1 fruit fly cellular context compared by ENCODE assay signal in genomic region chr3L:15771565-15771964, dm6.
TF ChIP-seq lines count a peak whose summit lies in the region.

No protein-coding gene starts in this region.

TF ChIP-seq in whole organism, embryonic, 481 proteins besides CTCF, POLR2A, EP300 and RAD21 (continued from another document and continues in another):
- no peak for TF ChIP-seq Oli (tag; optimal IDR thresholded peaks at IDR 0.05; lab: Kevin White, UChicago)
- no peak for TF ChIP-seq ken (GFP tag; IDR thresholded peaks at IDR 0.05; lab: Robert Waterston, UW)
- no peak for TF ChIP-seq jing (GFP tag; optimal IDR thresholded peaks at IDR 0.05; lab: Kevin White, UChicago)
- peak; percentile 18; the same call in 1 of the 2 replicates for TF ChIP-seq Xrp1 (GFP tag; IDR thresholded peaks at IDR 0.05; lab: Robert Waterston, UW)
- no peak for TF ChIP-seq mirr (GFP tag; optimal IDR thresholded peaks at IDR 0.05; lab: Kevin White, UChicago)
- TF ChIP-seq sens (GFP tag; lab: Kevin White, UChicago) = peak; percentile 68
- no peak for TF ChIP-seq sim (GFP tag; IDR thresholded peaks at IDR 0.05; lab: Robert Waterston, UW)
- TF ChIP-seq NfI (GFP tag; optimal IDR thresholded peaks at IDR 0.05; lab: Kevin White, UChicago) = no peak
- TF ChIP-seq CG14710 (tag; optimal IDR thresholded peaks at IDR 0.05; lab: Kevin White, UChicago) = no peak
- TF ChIP-seq Max (GFP tag; optimal IDR thresholded peaks at IDR 0.05; lab: Kevin White, UChicago) = no peak
- TF ChIP-seq CG11085 (GFP tag; IDR thresholded peaks at IDR 0.05; lab: Robert Waterston, UW) = no peak
- TF ChIP-seq nmo (GFP tag; optimal IDR thresholded peaks at IDR 0.05; lab: Kevin White, UChicago) = no peak
- TF ChIP-seq tna (GFP tag; IDR thresholded peaks at IDR 0.05; lab: Robert Waterston, UW; ENCODE audit: partially characterized antibody) = no peak
- peak; percentile 3 for TF ChIP-seq CG18262 (tag; optimal IDR thresholded peaks at IDR 0.05; lab: Kevin White, UChicago)
- TF ChIP-seq Sin3A (optimal IDR thresholded peaks at IDR 0.05; lab: Kevin White, UChicago) = no peak
- no peak for TF ChIP-seq klu (GFP tag; IDR thresholded peaks at IDR 0.05; lab: Robert Waterston, UW)
- TF ChIP-seq CG13624 (GFP tag; optimal IDR thresholded peaks at IDR 0.05; lab: Kevin White, UChicago) = no peak
- no peak for TF ChIP-seq Lim3 (GFP tag; IDR thresholded peaks at IDR 0.05; lab: Robert Waterston, UW)
- TF ChIP-seq Xbp1 (GFP tag; optimal IDR thresholded peaks at IDR 0.05; lab: Kevin White, UChicago) = no peak
- TF ChIP-seq CG4854 (GFP tag; optimal IDR thresholded peaks at IDR 0.05; lab: Kevin White, UChicago) = no peak
- TF ChIP-seq repo (GFP tag; optimal IDR thresholded peaks at IDR 0.05; lab: Kevin White, UChicago) = no peak
- TF ChIP-seq CG15696 (tag; optimal IDR thresholded peaks at IDR 0.05; lab: Kevin White, UChicago) = no peak
- no peak for TF ChIP-seq ind (GFP tag; optimal IDR thresholded peaks at IDR 0.05; lab: Kevin White, UChicago)
- TF ChIP-seq YL-1 (GFP tag; optimal IDR thresholded peaks at IDR 0.05; lab: Kevin White, UChicago) = no peak
- no peak for TF ChIP-seq HHEX (GFP tag; optimal IDR thresholded peaks at IDR 0.05; lab: Kevin White, UChicago)
- peak; percentile 41 for TF ChIP-seq CG18599 (GFP tag; optimal IDR thresholded peaks at IDR 0.05; lab: Kevin White, UChicago)
- TF ChIP-seq dati (GFP tag; IDR thresholded peaks at IDR 0.05; lab: Robert Waterston, UW) = no peak
- no peak for TF ChIP-seq CG1647 (GFP tag; optimal IDR thresholded peaks at IDR 0.05; lab: Kevin White, UChicago)
- peak; percentile 22 for TF ChIP-seq grau (tag; optimal IDR thresholded peaks at IDR 0.05; lab: Kevin White, UChicago)
- TF ChIP-seq CG3407 (GFP tag; optimal IDR thresholded peaks at IDR 0.05; lab: Kevin White, UChicago) = no peak
- no peak for TF ChIP-seq CG15073 (GFP tag; optimal IDR thresholded peaks at IDR 0.05; lab: Kevin White, UChicago)
- TF ChIP-seq oc (tag; optimal IDR thresholded peaks at IDR 0.05; lab: Kevin White, UChicago) = no peak
- TF ChIP-seq CG6791 (GFP tag; IDR thresholded peaks at IDR 0.05; lab: Robert Waterston, UW; ENCODE audit: partially characterized antibody) = no peak
- TF ChIP-seq CG11456 (GFP tag; IDR thresholded peaks at IDR 0.05; lab: Robert Waterston, UW) = no peak
- TF ChIP-seq fd3F (GFP tag; optimal IDR thresholded peaks at IDR 0.05; lab: Kevin White, UChicago) = no peak
- TF ChIP-seq bcd (GFP tag; optimal IDR thresholded peaks at IDR 0.05; lab: Kevin White, UChicago) = no peak
- no peak for TF ChIP-seq salm (tag; optimal IDR thresholded peaks at IDR 0.05; lab: Kevin White, UChicago)
- TF ChIP-seq so (GFP tag; IDR thresholded peaks at IDR 0.05; lab: Robert Waterston, UW) = no peak
- TF ChIP-seq crc (GFP tag; optimal IDR thresholded peaks at IDR 0.05; lab: Kevin White, UChicago) = no peak
- TF ChIP-seq Atf-2 (GFP tag; optimal IDR thresholded peaks at IDR 0.05; lab: Kevin White, UChicago) = no peak
- no peak for TF ChIP-seq Scr (GFP tag; IDR thresholded peaks at IDR 0.05; lab: Robert Waterston, UW; ENCODE audit: partially characterized antibody)
- TF ChIP-seq CG9437 (GFP tag; optimal IDR thresholded peaks at IDR 0.05; lab: Kevin White, UChicago) = no peak
- TF ChIP-seq CG2712 (tag; optimal IDR thresholded peaks at IDR 0.05; lab: Kevin White, UChicago) = peak; percentile 16
- no peak for TF ChIP-seq CG17361 (GFP tag; IDR thresholded peaks at IDR 0.05; lab: Robert Waterston, UW)
- no peak for TF ChIP-seq Antp (GFP tag; optimal IDR thresholded peaks at IDR 0.05; lab: Kevin White, UChicago)
- TF ChIP-seq gro (GFP tag; optimal IDR thresholded peaks at IDR 0.05; lab: Kevin White, UChicago) = no peak
- no peak for TF ChIP-seq CG3163 (GFP tag; optimal IDR thresholded peaks at IDR 0.05; lab: Kevin White, UChicago)
- TF ChIP-seq yki (optimal IDR thresholded peaks at IDR 0.05; lab: Kevin White, UChicago) = no peak
- no peak for TF ChIP-seq Dfd (GFP tag; optimal IDR thresholded peaks at IDR 0.05; lab: Kevin White, UChicago)
- peak; percentile 27 for TF ChIP-seq CG7839 (tag; optimal IDR thresholded peaks at IDR 0.05; lab: Kevin White, UChicago)
- TF ChIP-seq CG1603 (tag; optimal IDR thresholded peaks at IDR 0.05; lab: Kevin White, UChicago) = no peak
- no peak for TF ChIP-seq CG34422 (GFP tag; IDR thresholded peaks at IDR 0.05; lab: Robert Waterston, UW)
- no peak for TF ChIP-seq CG15011 (GFP tag; optimal IDR thresholded peaks at IDR 0.05; lab: Kevin White, UChicago)
- no peak for TF ChIP-seq Vsx1 (GFP tag; optimal IDR thresholded peaks at IDR 0.05; lab: Kevin White, UChicago)
- TF ChIP-seq CG7357 (GFP tag; IDR thresholded peaks at IDR 0.05; lab: Robert Waterston, UW) = 0 out of 3 replicates have a peak, but pooled peaks have one; percentile 19
- no peak for TF ChIP-seq CG32767 (GFP tag; IDR thresholded peaks at IDR 0.05; lab: Robert Waterston, UW)
- no peak for TF ChIP-seq Bteb2 (GFP tag; optimal IDR thresholded peaks at IDR 0.05; lab: Kevin White, UChicago)
- TF ChIP-seq CG14667 (GFP tag; IDR thresholded peaks at IDR 0.05; lab: Robert Waterston, UW) = no peak
- no peak for TF ChIP-seq CG15269 (tag; optimal IDR thresholded peaks at IDR 0.05; lab: Kevin White, UChicago)
- no peak for TF ChIP-seq zf30C (GFP tag; optimal IDR thresholded peaks at IDR 0.05; lab: Kevin White, UChicago)
- no peak for TF ChIP-seq tap (tag; optimal IDR thresholded peaks at IDR 0.05; lab: Kevin White, UChicago)
- no peak for TF ChIP-seq Stat92E (GFP tag; optimal IDR thresholded peaks at IDR 0.05; lab: Kevin White, UChicago)
- TF ChIP-seq caup (GFP tag; optimal IDR thresholded peaks at IDR 0.05; lab: Kevin White, UChicago; ENCODE audit: severe bottlenecking) = no peak
- TF ChIP-seq Optix (GFP tag; IDR thresholded peaks at IDR 0.05; lab: Robert Waterston, UW) = no peak
- no peak for TF ChIP-seq B-H2 (GFP tag; optimal IDR thresholded peaks at IDR 0.05; lab: Kevin White, UChicago)
- no peak for TF ChIP-seq CG43689 (GFP tag; IDR thresholded peaks at IDR 0.05; lab: Robert Waterston, UW)
- no peak for TF ChIP-seq CoRest (tag; optimal IDR thresholded peaks at IDR 0.05; lab: Kevin White, UChicago)
- TF ChIP-seq pzg (GFP tag; optimal IDR thresholded peaks at IDR 0.05; lab: Kevin White, UChicago) = no peak
- TF ChIP-seq CG17359 (tag; optimal IDR thresholded peaks at IDR 0.05; lab: Kevin White, UChicago) = peak; percentile 2
- no peak for TF ChIP-seq ATbp (GFP tag; optimal IDR thresholded peaks at IDR 0.05; lab: Kevin White, UChicago)
- TF ChIP-seq CG4404 (GFP tag; IDR thresholded peaks at IDR 0.05; lab: Robert Waterston, UW) = peak; percentile 24; the same call in 1 of the 2 replicates
- peak; percentile 18 for TF ChIP-seq Fer1 (GFP tag; optimal IDR thresholded peaks at IDR 0.05; lab: Kevin White, UChicago)
- peak; percentile 44 for TF ChIP-seq CG11504 (tag; optimal IDR thresholded peaks at IDR 0.05; lab: Kevin White, UChicago)
- TF ChIP-seq crol (GFP tag; IDR thresholded peaks at IDR 0.05; lab: Robert Waterston, UW) = no peak
- TF ChIP-seq Ptx1 (GFP tag; IDR thresholded peaks at IDR 0.05; lab: Robert Waterston, UW) = 0 out of 2 replicates have a peak, but pooled peaks have one; percentile 13
- TF ChIP-seq CG13287 (GFP tag; IDR thresholded peaks at IDR 0.05; lab: Robert Waterston, UW; ENCODE audit: partially characterized antibody) = no peak
- no peak for TF ChIP-seq maf-S (GFP tag; optimal IDR thresholded peaks at IDR 0.05; lab: Kevin White, UChicago)
- no peak for TF ChIP-seq en (GFP tag; optimal IDR thresholded peaks at IDR 0.05; lab: Kevin White, UChicago)
- TF ChIP-seq CG2120 (GFP tag; optimal IDR thresholded peaks at IDR 0.05; lab: Kevin White, UChicago) = peak; percentile 18
- TF ChIP-seq CG2678 (tag; optimal IDR thresholded peaks at IDR 0.05; lab: Kevin White, UChicago) = peak; percentile 28
- TF ChIP-seq bab2 (GFP tag; optimal IDR thresholded peaks at IDR 0.05; lab: Kevin White, UChicago) = no peak
- no peak for TF ChIP-seq CG2202 (tag; optimal IDR thresholded peaks at IDR 0.05; lab: Kevin White, UChicago)
- TF ChIP-seq Oaz (GFP tag; IDR thresholded peaks at IDR 0.05; lab: Robert Waterston, UW) = no peak
- TF ChIP-seq ftz-f1 (GFP tag; optimal IDR thresholded peaks at IDR 0.05; lab: Kevin White, UChicago) = no peak
- no peak for TF ChIP-seq CG6765 (GFP tag; optimal IDR thresholded peaks at IDR 0.05; lab: Kevin White, UChicago)
- TF ChIP-seq seq (GFP tag; IDR thresholded peaks at IDR 0.05; lab: Robert Waterston, UW) = no peak
- TF ChIP-seq CG9609 (GFP tag; optimal IDR thresholded peaks at IDR 0.05; lab: Kevin White, UChicago) = no peak
- no peak for TF ChIP-seq CG10366 (GFP tag; IDR thresholded peaks at IDR 0.05; lab: Robert Waterston, UW)
- TF ChIP-seq Bdp1 (GFP tag; optimal IDR thresholded peaks at IDR 0.05; lab: Kevin White, UChicago) = no peak
- no peak for TF ChIP-seq Meics (GFP tag; optimal IDR thresholded peaks at IDR 0.05; lab: Kevin White, UChicago)
- TF ChIP-seq HmgZ (tag; optimal IDR thresholded peaks at IDR 0.05; lab: Kevin White, UChicago) = no peak
- TF ChIP-seq CG31388 (GFP tag; optimal IDR thresholded peaks at IDR 0.05; lab: Kevin White, UChicago) = no peak
- TF ChIP-seq CG7928 (GFP tag; optimal IDR thresholded peaks at IDR 0.05; lab: Kevin White, UChicago) = no peak
- TF ChIP-seq CG31441 (GFP tag; IDR thresholded peaks at IDR 0.05; lab: Robert Waterston, UW) = 0 out of 2 replicates have a peak, but pooled peaks have one; percentile 18
- no peak for TF ChIP-seq E2f2 (GFP tag; IDR thresholded peaks at IDR 0.05; lab: Robert Waterston, UW)
- TF ChIP-seq CG12769 (tag; optimal IDR thresholded peaks at IDR 0.05; lab: Kevin White, UChicago) = no peak
- peak; percentile 46 for TF ChIP-seq lab (GFP tag; optimal IDR thresholded peaks at IDR 0.05; lab: Kevin White, UChicago)
- no peak for TF ChIP-seq CG2199 (GFP tag; IDR thresholded peaks at IDR 0.05; lab: Robert Waterston, UW)
- TF ChIP-seq bsh (GFP tag; optimal IDR thresholded peaks at IDR 0.05; lab: Kevin White, UChicago) = no peak
- TF ChIP-seq gem (tag; optimal IDR thresholded peaks at IDR 0.05; lab: Kevin White, UChicago) = peak; percentile 38
- TF ChIP-seq CG3995 (GFP tag; optimal IDR thresholded peaks at IDR 0.05; lab: Kevin White, UChicago) = no peak
- TF ChIP-seq knrl (GFP tag; IDR thresholded peaks at IDR 0.05; lab: Robert Waterston, UW; ENCODE audit: partially characterized antibody) = no peak
- TF ChIP-seq ham (GFP tag; IDR thresholded peaks at IDR 0.05; lab: Robert Waterston, UW) = no peak
- no peak for TF ChIP-seq CkIIα-i1 (GFP tag; IDR thresholded peaks at IDR 0.05; lab: Robert Waterston, UW)
- TF ChIP-seq Hmr (GFP tag; optimal IDR thresholded peaks at IDR 0.05; lab: Kevin White, UChicago) = peak; percentile 26
- no peak for TF ChIP-seq CG6654 (GFP tag; optimal IDR thresholded peaks at IDR 0.05; lab: Kevin White, UChicago)
- TF ChIP-seq sqz (GFP tag; optimal IDR thresholded peaks at IDR 0.05; lab: Kevin White, UChicago) = no peak
- TF ChIP-seq kni (GFP tag; optimal IDR thresholded peaks at IDR 0.05; lab: Kevin White, UChicago) = no peak
- no peak for TF ChIP-seq CG12659 (GFP tag; optimal IDR thresholded peaks at IDR 0.05; lab: Kevin White, UChicago)
- TF ChIP-seq Myb (GFP tag; optimal IDR thresholded peaks at IDR 0.05; lab: Kevin White, UChicago) = no peak
- TF ChIP-seq CG13296 (GFP tag; optimal IDR thresholded peaks at IDR 0.05; lab: Kevin White, UChicago) = no peak
- TF ChIP-seq CG10431 (GFP tag; optimal IDR thresholded peaks at IDR 0.05; lab: Kevin White, UChicago) = no peak
- no peak for TF ChIP-seq CG12942 (GFP tag; optimal IDR thresholded peaks at IDR 0.05; lab: Kevin White, UChicago)
- peak; percentile 10 for TF ChIP-seq CG9727 (GFP tag; optimal IDR thresholded peaks at IDR 0.05; lab: Kevin White, UChicago)
- TF ChIP-seq Hand (GFP tag; optimal IDR thresholded peaks at IDR 0.05; lab: Kevin White, UChicago) = peak; percentile 3
- TF ChIP-seq CG1832 (GFP tag; optimal IDR thresholded peaks at IDR 0.05; lab: Kevin White, UChicago) = no peak
- TF ChIP-seq Ada2b (GFP tag; IDR thresholded peaks at IDR 0.05; lab: Robert Waterston, UW) = no peak
- TF ChIP-seq CG3281 (GFP tag; optimal IDR thresholded peaks at IDR 0.05; lab: Kevin White, UChicago) = peak; percentile 48
- peak; percentile 37 for TF ChIP-seq dmrt99B (tag; optimal IDR thresholded peaks at IDR 0.05; lab: Kevin White, UChicago)
- no peak for TF ChIP-seq vfl (GFP tag; optimal IDR thresholded peaks at IDR 0.05; lab: Kevin White, UChicago)
- no peak for TF ChIP-seq Deaf1 (tag; optimal IDR thresholded peaks at IDR 0.05; lab: Kevin White, UChicago)
- no peak for TF ChIP-seq ci (GFP tag; IDR thresholded peaks at IDR 0.05; lab: Robert Waterston, UW)
- TF ChIP-seq Dad (GFP tag; optimal IDR thresholded peaks at IDR 0.05; lab: Kevin White, UChicago) = no peak
- TF ChIP-seq her (GFP tag; optimal IDR thresholded peaks at IDR 0.05; lab: Kevin White, UChicago) = no peak
- TF ChIP-seq CG10321 (GFP tag; IDR thresholded peaks at IDR 0.05; lab: Robert Waterston, UW) = no peak
- peak; percentile 10 for TF ChIP-seq unpg (GFP tag; optimal IDR thresholded peaks at IDR 0.05; lab: Kevin White, UChicago)
- no peak for TF ChIP-seq CG16815 (GFP tag; optimal IDR thresholded peaks at IDR 0.05; lab: Kevin White, UChicago)
- TF ChIP-seq Mad (GFP tag; optimal IDR thresholded peaks at IDR 0.05; lab: Kevin White, UChicago) = no peak
- TF ChIP-seq zfh1 (GFP tag; IDR thresholded peaks at IDR 0.05; lab: Robert Waterston, UW) = peak; percentile 53; the same call in 2 of the 3 replicates
- no peak for TF ChIP-seq CG8290 (GFP tag; optimal IDR thresholded peaks at IDR 0.05; lab: Kevin White, UChicago)
- no peak for TF ChIP-seq CG8290 (tag; optimal IDR thresholded peaks at IDR 0.05; lab: Kevin White, UChicago)
- TF ChIP-seq gsb (GFP tag; IDR thresholded peaks at IDR 0.05; lab: Robert Waterston, UW) = no peak
- TF ChIP-seq wdn (GFP tag; IDR thresholded peaks at IDR 0.05; lab: Robert Waterston, UW) = no peak
- no peak for TF ChIP-seq tup (GFP tag; optimal IDR thresholded peaks at IDR 0.05; lab: Kevin White, UChicago)
- TF ChIP-seq fd96Cb (tag; optimal IDR thresholded peaks at IDR 0.05; lab: Kevin White, UChicago) = no peak
- no peak for TF ChIP-seq CG32532 (GFP tag; IDR thresholded peaks at IDR 0.05; lab: Robert Waterston, UW)
- TF ChIP-seq lmd (GFP tag; IDR thresholded peaks at IDR 0.05; lab: Robert Waterston, UW) = no peak
- TF ChIP-seq zen2 (GFP tag; IDR thresholded peaks at IDR 0.05; lab: Robert Waterston, UW; ENCODE audit: partially characterized antibody) = no peak
- TF ChIP-seq CG30431 (GFP tag; optimal IDR thresholded peaks at IDR 0.05; lab: Kevin White, UChicago) = no peak
- TF ChIP-seq Lhr (GFP tag; optimal IDR thresholded peaks at IDR 0.05; lab: Kevin White, UChicago) = no peak
